Worm (Caenorhabditis elegans) whole organism, L2 larva: ENCODE measurements around the gene ZK930.6.

Experiments
- crh-2 ChIP-seq: sonication (generic microtip); optimal IDR thresholded peaks from 2 replicates; lab custom pipeline; 2017; ENCODE audit warnings: missing biosample characterization, missing genetic modification characterization
- egl-27 ChIP-seq: sonication (generic microtip); optimal IDR thresholded peaks from 3 replicates; lab custom pipeline; 2017; ENCODE audit warnings: missing biosample characterization, missing genetic modification reagents, missing genetic modification characterization
- fos-1 ChIP-seq: fragments of 150-350 bp; optimal IDR thresholded peaks from 2 replicates; lab custom pipeline; 2014; ENCODE audit warnings: missing biosample characterization, missing genetic modification characterization
- lin-13 ChIP-seq: fragments of 150-350 bp; optimal IDR thresholded peaks from 2 replicates; lab custom pipeline; 2014; ENCODE audit warnings: missing biosample characterization, missing genetic modification reagents, missing genetic modification characterization
- lin-39 ChIP-seq: fragments of 150-350 bp; optimal IDR thresholded peaks from 2 replicates; lab custom pipeline; 2014; ENCODE audit warnings: missing biosample characterization, missing genetic modification reagents, missing genetic modification characterization
- lsy-2 ChIP-seq, 2 experiments: fragments of 150-350 bp in 1 of 2; sonication (generic microtip) in 1 of 2; optimal IDR thresholded peaks; 2 replicates each; lab custom pipeline; 2014 to 2017; ENCODE audit warnings: missing biosample characterization in 2 of 2, missing genetic modification characterization in 2 of 2
- mab-5 ChIP-seq: fragments of 150-350 bp; optimal IDR thresholded peaks from 2 replicates; lab custom pipeline; 2014; ENCODE audit warnings: missing biosample characterization, missing genetic modification characterization
- nhr-10 ChIP-seq: sonication (generic microtip); optimal IDR thresholded peaks from 2 replicates; lab custom pipeline; 2017; ENCODE audit warnings: missing biosample characterization, missing genetic modification characterization
- nhr-23 ChIP-seq: fragments of 150-350 bp; optimal IDR thresholded peaks from 2 replicates; lab custom pipeline; 2014; ENCODE audit warnings: missing biosample characterization, missing genetic modification reagents, missing genetic modification characterization
- skn-1 ChIP-seq: sonication (generic microtip); optimal IDR thresholded peaks from 2 replicates; lab custom pipeline; 2017; ENCODE audit warnings: missing biosample characterization, missing genetic modification characterization
- sma-3 ChIP-seq: sonication (generic microtip); optimal IDR thresholded peaks from 2 replicates; lab custom pipeline; 2016; ENCODE audit warnings: missing genetic modification reagents, missing genetic modification characterization, missing compliant biosample characterization
- snpc-4 ChIP-seq: fragments of 150-350 bp; optimal IDR thresholded peaks from 2 replicates; lab custom pipeline; 2014; ENCODE audit warnings: missing biosample characterization, missing genetic modification characterization
- zag-1 ChIP-seq: fragments of 150-350 bp; optimal IDR thresholded peaks from 2 replicates; lab custom pipeline; 2014; ENCODE audit warnings: missing biosample characterization, missing genetic modification characterization
- ztf-11 ChIP-seq: sonication (generic microtip); optimal IDR thresholded peaks from 2 replicates; lab custom pipeline; 2017; ENCODE audit warnings: missing biosample characterization, missing genetic modification characterization

ce11 chrII:11865644-11866043 lies 18.1 kb upstream of the ZK930.6 start, which contains the start of gene K12D12.4:
- TF ChIP-seq zag-1 (tag; lab: Kevin White, UChicago) (no peak), egl-27 (tag; lab: Kevin White, UChicago) (no peak), snpc-4 (no peak), nhr-23 (tag; lab: Kevin White, UChicago) (no peak), nhr-10 (no peak), fos-1 (tag; lab: Kevin White, UChicago) (no peak), crh-2 (no peak), mab-5 (tag; lab: Kevin White, UChicago) (no peak), sma-3 (GFP tag; lab: Kevin White, UChicago) (no peak), skn-1 (no peak), lin-13 (no peak), lin-39 (no peak), ztf-11 (tag; lab: Kevin White, UChicago) (no peak), lsy-2 (tag; optimal IDR thresholded peaks at IDR 0.05; lab: Kevin White, UChicago) (no peak)
